Fruit fly (Drosophila melanogaster): ENCODE measurements around the gene LManVI.

Gene LManVI

DNA sequence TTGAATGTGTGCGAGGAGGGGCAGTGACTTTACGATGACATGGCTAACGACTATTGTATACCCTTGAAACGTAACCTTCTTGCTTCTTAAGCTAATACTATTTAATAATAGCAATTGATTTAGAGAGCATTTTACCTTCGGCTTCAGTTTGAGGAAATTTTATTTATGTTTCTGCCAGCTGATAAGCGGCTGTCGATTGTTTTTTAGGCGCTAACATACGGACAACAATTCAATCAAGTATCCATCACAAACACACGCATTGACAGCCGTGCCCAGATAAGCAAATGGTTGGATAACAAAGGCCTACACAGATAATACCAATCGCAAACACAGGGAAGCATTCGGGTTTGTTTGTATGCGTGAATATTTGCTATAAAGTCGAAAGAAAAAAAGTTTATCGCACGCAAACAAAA lies 42.8 kb downstream of the LManVI start (continued):
- TF ChIP-seq CG10147 (GFP tag; optimal IDR thresholded peaks at IDR 0.05) (peak; percentile 25), br (optimal IDR thresholded peaks at IDR 0.05) (no peak), CG18262 (tag; optimal IDR thresholded peaks at IDR 0.05) (peak; percentile 25), Hmr (GFP tag; optimal IDR thresholded peaks at IDR 0.05) (peak; percentile 66), CG4617 (GFP tag; optimal IDR thresholded peaks at IDR 0.05; ENCODE audit: borderline replicate concordance) (no peak), CG8388 (GFP tag; optimal IDR thresholded peaks at IDR 0.05) (peak; percentile 25), Adf1 (GFP tag; IDR thresholded peaks at IDR 0.05) (peak; percentile 51; the same call in 1 of the 2 replicates), Xrp1 (GFP tag; IDR thresholded peaks at IDR 0.05) (peak; percentile 48; the same call in 1 of the 2 replicates), ind (GFP tag; optimal IDR thresholded peaks at IDR 0.05) (peak; percentile 39), klu (GFP tag; IDR thresholded peaks at IDR 0.05) (no peak), CG10267 (tag; optimal IDR thresholded peaks at IDR 0.05) (no peak), CG9727 (GFP tag; optimal IDR thresholded peaks at IDR 0.05) (peak; percentile 28), hkb (optimal IDR thresholded peaks at IDR 0.05) (no peak), hkb (GFP tag; IDR thresholded peaks at IDR 0.05) (peak; percentile 26; the same call in 1 of the 2 replicates), HLHmδ (GFP tag; optimal IDR thresholded peaks at IDR 0.05) (no peak), CG12391 (tag; optimal IDR thresholded peaks at IDR 0.05) (peak; percentile 47), CG11456 (GFP tag; IDR thresholded peaks at IDR 0.05) (no peak), CG17385 (GFP tag; optimal IDR thresholded peaks at IDR 0.05) (peak; percentile 33), Sry-β (GFP tag; optimal IDR thresholded peaks at IDR 0.05) (no peak), disco-r (GFP tag; optimal IDR thresholded peaks at IDR 0.05) (no peak), Hsf (GFP tag; optimal IDR thresholded peaks at IDR 0.05) (peak; percentile 39), CG17328 (GFP tag; IDR thresholded peaks at IDR 0.05) (peak; percentile 51), CG5245 (GFP tag; optimal IDR thresholded peaks at IDR 0.05) (no peak), dysf (GFP tag; IDR thresholded peaks at IDR 0.05) (no peak), mirr (GFP tag; optimal IDR thresholded peaks at IDR 0.05) (peak; percentile 98), seq (GFP tag; IDR thresholded peaks at IDR 0.05) (no peak), ttk (GFP tag; IDR thresholded peaks at IDR 0.05) (no peak), Atf-2 (GFP tag; optimal IDR thresholded peaks at IDR 0.05) (no peak), Six4 (GFP tag; optimal IDR thresholded peaks at IDR 0.05) (no peak), repo (GFP tag; optimal IDR thresholded peaks at IDR 0.05) (no peak), CG6689 (GFP tag; IDR thresholded peaks at IDR 0.05) (peak; percentile 61), nmo (GFP tag; optimal IDR thresholded peaks at IDR 0.05) (no peak), CG8765 (GFP tag; IDR thresholded peaks at IDR 0.05) (no peak), slp2 (GFP tag; optimal IDR thresholded peaks at IDR 0.05) (no peak), CG6683 (GFP tag; optimal IDR thresholded peaks at IDR 0.05) (no peak), Poxn (GFP tag; IDR thresholded peaks at IDR 0.05) (no peak), Ets65A (GFP tag) (peak; percentile 67), usp (GFP tag; optimal IDR thresholded peaks at IDR 0.05) (no peak), sug (tag; optimal IDR thresholded peaks at IDR 0.05) (peak; percentile 83), lbe (GFP tag; optimal IDR thresholded peaks at IDR 0.05) (peak; percentile 16), zen2 (GFP tag; IDR thresholded peaks at IDR 0.05; ENCODE audit: partially characterized antibody) (no peak), Ada2b (GFP tag; IDR thresholded peaks at IDR 0.05) (0 out of 2 replicates have a peak, but pooled peaks have one; percentile 9), CG43689 (GFP tag; IDR thresholded peaks at IDR 0.05) (no peak), hb (GFP tag; IDR thresholded peaks at IDR 0.05; ENCODE audit: partially characterized antibody) (no peak), lab (GFP tag; optimal IDR thresholded peaks at IDR 0.05) (peak; percentile 89), Doc2 (GFP tag; IDR thresholded peaks at IDR 0.05) (no peak), CG34376 (GFP tag; optimal IDR thresholded peaks at IDR 0.05) (peak; percentile 88), CG14050 (GFP tag; IDR thresholded peaks at IDR 0.05) (peak; percentile 29; the same call in 1 of the 3 replicates), HHEX (GFP tag; optimal IDR thresholded peaks at IDR 0.05) (peak; percentile 2), NC2β (GFP tag; optimal IDR thresholded peaks at IDR 0.05) (no peak), CG31365 (tag; optimal IDR thresholded peaks at IDR 0.05) (peak; percentile 4), Awh (GFP tag; IDR thresholded peaks at IDR 0.05) (peak; percentile 58), jigr1 (GFP tag; IDR thresholded peaks at IDR 0.05) (no peak)

All from whole organism, embryonic.